Worm (Caenorhabditis elegans): Measurements from ENCODE around the gene str-198.

Gene str-198

ce11 chrV:16062788-16063187, 15.2 kb downstream of the str-198 start, which contains the start of gene F14H3.14:
Gene F14H3.14, minus strand, starts transcription at chrV:16062888.
- TF ChIP-seq ces-1 (GFP tag; optimal IDR thresholded peaks at IDR 0.05) (no peak), pha-4 (tag; optimal IDR thresholded peaks at IDR 0.05) (no peak), unc-62 (GFP tag; optimal IDR thresholded peaks at IDR 0.05) (no peak), nhr-76 (tag; optimal IDR thresholded peaks at IDR 0.05) (no peak), blmp-1 (tag; optimal IDR thresholded peaks at IDR 0.05) (no peak), drap-1 (GFP tag; optimal IDR thresholded peaks at IDR 0.05) (no peak), lsy-2 (tag; optimal IDR thresholded peaks at IDR 0.05) (no peak), ceh-83 (GFP tag; optimal IDR thresholded peaks at IDR 0.05) (no peak), ham-2 (GFP tag; optimal IDR thresholded peaks at IDR 0.05) (no peak), lin-32 (GFP tag; optimal IDR thresholded peaks at IDR 0.05) (no peak), zip-8 (tag; optimal IDR thresholded peaks at IDR 0.05) (no peak), nhr-2 (tag; optimal IDR thresholded peaks at IDR 0.05) (no peak), ztf-11 (tag; optimal IDR thresholded peaks at IDR 0.05) (no peak), nhr-237 (tag; optimal IDR thresholded peaks at IDR 0.05) (no peak), ceh-43 (GFP tag; optimal IDR thresholded peaks at IDR 0.05) (no peak)

ce11 chrV:16068938-16069337, 21.3 kb downstream of the str-198 start, which contains the start of gene cyp-35D1:
Gene cyp-35D1, plus strand, starts transcription at chrV:16069238.
- TF ChIP-seq lin-32 (GFP tag; optimal IDR thresholded peaks at IDR 0.05) (no peak), blmp-1 (tag; optimal IDR thresholded peaks at IDR 0.05) (no peak)

- no peak for TF ChIP-seq ztf-11 (tag; optimal IDR thresholded peaks at IDR 0.05)
- TF ChIP-seq elt-1 (tag; optimal IDR thresholded peaks at IDR 0.05; ENCODE audit: borderline replicate concordance, insufficient read depth) = no peak
- no peak for TF ChIP-seq unc-62 (GFP tag; optimal IDR thresholded peaks at IDR 0.05)
- TF ChIP-seq ham-2 (GFP tag; optimal IDR thresholded peaks at IDR 0.05) = no peak
- no peak for TF ChIP-seq lin-13 (tag; optimal IDR thresholded peaks at IDR 0.05)
- TF ChIP-seq snpc-4 (tag; optimal IDR thresholded peaks at IDR 0.05) = no peak
- no peak for TF ChIP-seq drap-1 (GFP tag; optimal IDR thresholded peaks at IDR 0.05)
- TF ChIP-seq nhr-12 (tag; optimal IDR thresholded peaks at IDR 0.05) = no peak
- no peak for TF ChIP-seq unc-39 (tag; optimal IDR thresholded peaks at IDR 0.05)
- TF ChIP-seq lin-32 (GFP tag; optimal IDR thresholded peaks at IDR 0.05) = no peak
- no peak for TF ChIP-seq nhr-237 (tag; optimal IDR thresholded peaks at IDR 0.05)
- TF ChIP-seq hlh-1 (tag; optimal IDR thresholded peaks at IDR 0.05) = no peak
- no peak for TF ChIP-seq zip-8 (tag; optimal IDR thresholded peaks at IDR 0.05)
- no peak for TF ChIP-seq lsy-2 (tag; optimal IDR thresholded peaks at IDR 0.05)
- TF ChIP-seq pha-4 (tag; optimal IDR thresholded peaks at IDR 0.05) = no peak
- no peak for TF ChIP-seq ceh-39 (tag; optimal IDR thresholded peaks at IDR 0.05)
Measured at ce11 chrV:16071167-16071566, 23.6 kb downstream of the str-198 start, which contains the start of gene nhr-176. Gene nhr-176, plus strand, starts transcription at chrV:16071325.

ce11 chrV:16073856-16074255, 26.2 kb downstream of the str-198 start, which contains the start of gene srj-10:
Gene srj-10, minus strand, starts transcription at chrV:16073956.
- TF ChIP-seq sptf-1 (tag; optimal IDR thresholded peaks at IDR 0.05) (no peak), elt-1 (tag; optimal IDR thresholded peaks at IDR 0.05; ENCODE audit: borderline replicate concordance, insufficient read depth) (no peak), lin-32 (GFP tag; optimal IDR thresholded peaks at IDR 0.05) (no peak), mls-2 (tag; optimal IDR thresholded peaks at IDR 0.05) (no peak), cnd-1 (tag; optimal IDR thresholded peaks at IDR 0.05) (no peak), drap-1 (GFP tag; optimal IDR thresholded peaks at IDR 0.05) (no peak), snpc-4 (tag; optimal IDR thresholded peaks at IDR 0.05) (no peak), mep-1 (tag; optimal IDR thresholded peaks at IDR 0.05) (no peak), tbx-8 (GFP tag; optimal IDR thresholded peaks at IDR 0.05) (no peak), mab-5 (tag; optimal IDR thresholded peaks at IDR 0.05) (no peak), unc-39 (tag; optimal IDR thresholded peaks at IDR 0.05) (no peak), hlh-1 (tag; optimal IDR thresholded peaks at IDR 0.05) (no peak), bed-3 (GFP tag; optimal IDR thresholded peaks at IDR 0.05) (no peak), ham-2 (GFP tag; optimal IDR thresholded peaks at IDR 0.05) (no peak)

- TF ChIP-seq blmp-1 (tag; optimal IDR thresholded peaks at IDR 0.05) (no peak), zip-8 (tag; optimal IDR thresholded peaks at IDR 0.05) (no peak), nhr-28 (tag; optimal IDR thresholded peaks at IDR 0.05) (no peak), M03D4.4 (tag; optimal IDR thresholded peaks at IDR 0.05) (no peak), sem-2 (GFP tag; optimal IDR thresholded peaks at IDR 0.05) (no peak), unc-120 (tag; optimal IDR thresholded peaks at IDR 0.05; ENCODE audit: poor library complexity, severe bottlenecking) (no peak), lin-13 (tag; optimal IDR thresholded peaks at IDR 0.05) (no peak), snpc-4 (tag; optimal IDR thresholded peaks at IDR 0.05) (no peak)
Measured at ce11 chrV:16075250-16075709, 27.7 kb downstream of the str-198 start, which contains the start of the genes F14H3.12 and srj-29. Gene F14H3.12, minus strand, starts transcription at chrV:16075323. Gene srj-29, plus strand, starts transcription at chrV:16075659.

All from whole organism, mixed stage, embryonic.